Fruit fly (Drosophila melanogaster): Measurements from ENCODE around the gene CG32069.
A peak's percentile ranks its signal among the peaks of the same experiment; 100 is the strongest.

Gene CG32069

DNA sequence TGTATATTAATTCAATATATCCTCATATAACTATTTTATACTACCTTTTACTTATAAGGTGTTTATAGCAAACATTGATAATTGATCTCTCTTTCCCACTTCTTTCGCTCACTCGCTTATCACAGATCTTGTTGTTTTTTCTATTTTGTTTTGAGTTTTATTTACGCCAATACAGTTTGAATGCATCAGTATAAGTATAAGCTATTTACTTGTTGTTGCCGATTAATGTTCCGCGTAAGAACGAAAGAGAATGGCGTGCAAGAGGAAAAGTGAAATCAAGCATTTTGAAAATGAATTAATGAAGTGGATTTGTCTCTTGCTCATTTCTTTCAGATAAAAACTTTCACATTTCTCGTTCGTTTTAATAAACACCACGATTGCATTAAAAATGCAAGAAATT, 21.2 kb upstream of the CG32069 start:
- peak; percentile 10 for TF ChIP-seq nom (GFP tag; optimal IDR thresholded peaks at IDR 0.05)
- peak; percentile 25 for TF ChIP-seq cg (GFP tag; optimal IDR thresholded peaks at IDR 0.05)
- no peak for TF ChIP-seq Fer1 (GFP tag; optimal IDR thresholded peaks at IDR 0.05)
- no peak for TF ChIP-seq pfk (GFP tag; optimal IDR thresholded peaks at IDR 0.05)
- peak; percentile 83 for TF ChIP-seq Blimp-1 (GFP tag; optimal IDR thresholded peaks at IDR 0.05)
- no peak for TF ChIP-seq CG32767 (GFP tag; IDR thresholded peaks at IDR 0.05)
- TF ChIP-seq grn (GFP tag; optimal IDR thresholded peaks at IDR 0.05): peak; percentile 73
- TF ChIP-seq gfzf (GFP tag; optimal IDR thresholded peaks at IDR 0.05): no peak
- TF ChIP-seq Oaz (GFP tag; IDR thresholded peaks at IDR 0.05): no peak

DNA sequence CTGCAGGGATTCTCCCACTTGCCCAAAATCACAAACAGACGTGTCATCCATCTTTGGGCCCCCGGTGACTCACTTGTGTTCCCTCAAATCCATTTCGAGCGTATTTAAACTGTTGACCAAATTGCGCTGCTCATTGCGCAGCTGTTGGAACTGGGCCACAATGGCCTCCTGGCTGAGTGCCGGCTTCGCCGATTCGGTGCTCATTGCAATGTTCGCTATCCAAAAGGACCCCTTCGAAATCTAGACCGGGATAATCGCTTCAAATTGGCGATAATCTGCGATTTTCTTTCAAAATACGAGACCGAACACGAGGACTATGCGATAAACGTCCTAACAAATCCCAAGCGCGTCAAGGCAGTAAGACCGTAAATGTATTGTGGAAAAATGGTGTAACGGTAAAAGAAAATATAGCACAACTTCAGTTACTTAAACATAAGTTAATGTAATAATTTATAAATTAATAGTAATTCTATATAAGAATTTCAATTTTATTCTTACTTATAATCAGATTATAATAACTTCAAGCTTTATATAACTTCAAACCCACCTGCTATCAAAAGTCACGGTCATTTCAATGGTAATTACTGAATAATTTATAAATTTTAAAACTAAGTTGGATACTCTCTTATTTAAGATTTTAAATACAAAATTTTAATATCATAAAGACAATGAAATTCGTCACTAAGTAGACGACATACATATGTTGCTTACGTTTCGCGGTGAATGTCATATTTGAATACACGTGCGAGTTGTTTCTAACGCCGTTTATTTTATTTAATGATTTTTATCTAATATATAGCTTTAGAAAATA, 11.8 kb upstream of the CG32069 start, which contains the start of the genes Pfdn2 and Noc1:
TSS of gene Pfdn2 (minus strand) at position 346 of the 811 bp plus-strand sequence.
TSS of gene Noc1 (plus strand) at position 727 of the 811 bp plus-strand sequence.
- TF ChIP-seq wek (GFP tag; optimal IDR thresholded peaks at IDR 0.05) (no peak), CG2129 (GFP tag; IDR thresholded peaks at IDR 0.05; ENCODE audit: partially characterized antibody) (no peak), onecut (GFP tag; IDR thresholded peaks at IDR 0.05) (no peak), lmd (GFP tag; IDR thresholded peaks at IDR 0.05) (peak; percentile 49), B-H1 (GFP tag; IDR thresholded peaks at IDR 0.05) (no peak), crp (GFP tag; optimal IDR thresholded peaks at IDR 0.05) (peak in 1 of 2 experiments; percentile 66), PHDP (tag; optimal IDR thresholded peaks at IDR 0.05) (no peak), Dll (GFP tag; IDR thresholded peaks at IDR 0.05; ENCODE audit: partially characterized antibody) (no peak), grau (tag; optimal IDR thresholded peaks at IDR 0.05) (peak; percentile 71), CG6765 (GFP tag; optimal IDR thresholded peaks at IDR 0.05) (no peak), sc (optimal IDR thresholded peaks at IDR 0.05) (no peak), sc (GFP tag; optimal IDR thresholded peaks at IDR 0.05) (no peak), bigmax (GFP tag; optimal IDR thresholded peaks at IDR 0.05) (no peak), Rx (GFP tag; IDR thresholded peaks at IDR 0.05) (no peak), ERR (GFP tag; optimal IDR thresholded peaks at IDR 0.05) (no peak), CG14667 (GFP tag; IDR thresholded peaks at IDR 0.05) (peak; percentile 12; the same call in 1 of the 2 replicates), seq (GFP tag; IDR thresholded peaks at IDR 0.05) (no peak), abd-A (tag; optimal IDR thresholded peaks at IDR 0.05) (no peak), rib (GFP tag; IDR thresholded peaks at IDR 0.05) (no peak), knrl (GFP tag; IDR thresholded peaks at IDR 0.05; ENCODE audit: partially characterized antibody) (no peak), Gug (GFP tag; IDR thresholded peaks at IDR 0.05) (0 out of 4 replicates have a peak, but pooled peaks have one; percentile 33), mld (GFP tag; IDR thresholded peaks at IDR 0.05; ENCODE audit: partially characterized antibody) (no peak), Kr (GFP tag; optimal IDR thresholded peaks at IDR 0.05) (no peak), CG10147 (GFP tag; optimal IDR thresholded peaks at IDR 0.05) (no peak), CG7987 (GFP tag; optimal IDR thresholded peaks at IDR 0.05) (no peak), fu2 (GFP tag; optimal IDR thresholded peaks at IDR 0.05) (no peak), Nf-YB (GFP tag; optimal IDR thresholded peaks at IDR 0.05) (no peak), NfI (GFP tag; optimal IDR thresholded peaks at IDR 0.05) (peak; percentile 41), luna (GFP tag; optimal IDR thresholded peaks at IDR 0.05) (no peak), CG17186 (GFP tag; optimal IDR thresholded peaks at IDR 0.05) (no peak), HLH54F (GFP tag; optimal IDR thresholded peaks at IDR 0.05) (no peak), CG31388 (GFP tag; optimal IDR thresholded peaks at IDR 0.05) (no peak), Sox102F (GFP tag; optimal IDR thresholded peaks at IDR 0.05) (peak; percentile 76), cg (GFP tag; optimal IDR thresholded peaks at IDR 0.05) (no peak), GATAe (GFP tag; conservative IDR thresholded peaks at IDR 0.05) (no peak), esg (GFP tag; conservative IDR thresholded peaks at IDR 0.05) (peak; percentile 44; the same call in 1 of the 2 replicates), Fer2 (tag; optimal IDR thresholded peaks at IDR 0.05) (no peak), B-H2 (GFP tag; optimal IDR thresholded peaks at IDR 0.05) (peak; percentile 29), psq (GFP tag; optimal IDR thresholded peaks at IDR 0.05) (no peak), CG15073 (GFP tag; optimal IDR thresholded peaks at IDR 0.05) (no peak)
